Worm (Caenorhabditis elegans): Measurements from ENCODE around the gene Y48D7A.1.

Y48D7A.1 gene

DNA sequence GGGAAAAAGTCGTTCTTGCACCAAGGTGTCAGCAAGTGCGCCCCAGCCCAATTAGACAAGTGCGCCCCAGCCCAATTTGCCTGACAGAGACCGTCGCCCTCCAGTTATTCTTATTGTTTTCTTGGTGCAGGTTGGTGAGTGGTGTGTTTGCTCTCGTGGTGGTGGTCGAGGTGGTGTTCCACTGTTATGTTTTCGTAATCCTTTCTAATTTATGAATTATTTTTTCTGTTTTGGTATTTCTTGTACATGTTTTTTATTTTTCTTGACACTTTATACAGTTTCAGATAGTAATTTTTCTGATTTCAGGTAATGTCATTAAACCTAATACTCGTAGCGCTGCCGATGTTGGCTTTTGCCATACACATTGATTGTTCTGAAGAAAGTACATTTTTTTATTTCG is at the start of gene Y48D7A.1:
Y48D7A.1 (plus strand) TSS at position 301 of the 400 bp plus-strand sequence.
- TF ChIP-seq hmbx-1 (tag; optimal IDR thresholded peaks at IDR 0.05) (no peak), pes-1 (GFP tag; IDR thresholded peaks at IDR 0.05) (no peak), F13C5.2 (tag; optimal IDR thresholded peaks at IDR 0.05) (no peak), tbx-11 (GFP tag; IDR thresholded peaks at IDR 0.05) (no peak), ama-1 (optimal IDR thresholded peaks at IDR 0.05) (no peak), tbx-37 (GFP tag; conservative IDR thresholded peaks at IDR 0.05) (no peak; the same call in 1 of the 2 replicates), hnd-1 (tag; optimal IDR thresholded peaks at IDR 0.05) (no peak), ceh-13 (GFP tag; optimal IDR thresholded peaks at IDR 0.05) (no peak), ceh-36 (tag; optimal IDR thresholded peaks at IDR 0.05) (no peak), tra-4 (tag; optimal IDR thresholded peaks at IDR 0.05) (no peak), B0310.2 (tag; optimal IDR thresholded peaks at IDR 0.05) (no peak), ets-7 (tag; optimal IDR thresholded peaks at IDR 0.05) (no peak), aly-1 (tag; optimal IDR thresholded peaks at IDR 0.05) (no peak), sea-1 (GFP tag; conservative IDR thresholded peaks at IDR 0.05) (no peak), flt-1 (GFP tag; IDR thresholded peaks at IDR 0.05) (no peak)

ce11 chrX:2960703-2961102 is 48.6 kb upstream of the Y48D7A.1 start:
- TF ChIP-seq hmbx-1 (tag; optimal IDR thresholded peaks at IDR 0.05) (no peak), F13C5.2 (tag; optimal IDR thresholded peaks at IDR 0.05) (no peak), ceh-13 (GFP tag; optimal IDR thresholded peaks at IDR 0.05) (no peak), hnd-1 (tag; optimal IDR thresholded peaks at IDR 0.05) (no peak), sea-1 (GFP tag; conservative IDR thresholded peaks at IDR 0.05) (no peak), aly-1 (tag; optimal IDR thresholded peaks at IDR 0.05) (no peak)

ce11 chrX:2966252-2966651 is 43.0 kb upstream of the Y48D7A.1 start:
- TF ChIP-seq ama-1 (optimal IDR thresholded peaks at IDR 0.05) (no peak), flt-1 (GFP tag; IDR thresholded peaks at IDR 0.05) (no peak), aly-1 (tag; optimal IDR thresholded peaks at IDR 0.05) (no peak), ceh-13 (GFP tag; optimal IDR thresholded peaks at IDR 0.05) (no peak), ets-7 (tag; optimal IDR thresholded peaks at IDR 0.05) (no peak), hnd-1 (tag; optimal IDR thresholded peaks at IDR 0.05) (no peak), hmbx-1 (tag; optimal IDR thresholded peaks at IDR 0.05) (no peak), tra-4 (tag; optimal IDR thresholded peaks at IDR 0.05) (no peak), F13C5.2 (tag; optimal IDR thresholded peaks at IDR 0.05) (no peak), hmg-4 (GFP tag; optimal IDR thresholded peaks at IDR 0.05) (no peak), tbx-11 (GFP tag; IDR thresholded peaks at IDR 0.05) (no peak), B0310.2 (tag; optimal IDR thresholded peaks at IDR 0.05) (no peak), pes-1 (GFP tag; IDR thresholded peaks at IDR 0.05) (no peak), sea-1 (GFP tag; conservative IDR thresholded peaks at IDR 0.05) (no peak), tbx-37 (GFP tag; conservative IDR thresholded peaks at IDR 0.05) (no peak), ceh-36 (tag; optimal IDR thresholded peaks at IDR 0.05) (no peak)

ce11 chrX:2969447-2969989 is 39.8 kb upstream of the Y48D7A.1 start:
- TF ChIP-seq aly-1 (tag; optimal IDR thresholded peaks at IDR 0.05) (no peak), flt-1 (GFP tag; IDR thresholded peaks at IDR 0.05) (no peak), ceh-36 (tag; optimal IDR thresholded peaks at IDR 0.05) (no peak), hmg-4 (GFP tag; optimal IDR thresholded peaks at IDR 0.05) (no peak), scrt-1 (GFP tag; IDR thresholded peaks at IDR 0.05) (no peak), pes-1 (GFP tag; IDR thresholded peaks at IDR 0.05) (no peak), hmbx-1 (tag; optimal IDR thresholded peaks at IDR 0.05) (no peak), sea-1 (GFP tag; conservative IDR thresholded peaks at IDR 0.05) (no peak), tra-4 (tag; optimal IDR thresholded peaks at IDR 0.05) (no peak), ceh-13 (GFP tag; optimal IDR thresholded peaks at IDR 0.05) (no peak), tbx-11 (GFP tag; IDR thresholded peaks at IDR 0.05) (no peak), F13C5.2 (tag; optimal IDR thresholded peaks at IDR 0.05) (no peak), hnd-1 (tag; optimal IDR thresholded peaks at IDR 0.05) (no peak), ama-1 (optimal IDR thresholded peaks at IDR 0.05) (no peak), B0310.2 (tag; optimal IDR thresholded peaks at IDR 0.05) (no peak), tbx-37 (GFP tag; conservative IDR thresholded peaks at IDR 0.05) (no peak), ets-7 (tag; optimal IDR thresholded peaks at IDR 0.05) (no peak)

DNA sequence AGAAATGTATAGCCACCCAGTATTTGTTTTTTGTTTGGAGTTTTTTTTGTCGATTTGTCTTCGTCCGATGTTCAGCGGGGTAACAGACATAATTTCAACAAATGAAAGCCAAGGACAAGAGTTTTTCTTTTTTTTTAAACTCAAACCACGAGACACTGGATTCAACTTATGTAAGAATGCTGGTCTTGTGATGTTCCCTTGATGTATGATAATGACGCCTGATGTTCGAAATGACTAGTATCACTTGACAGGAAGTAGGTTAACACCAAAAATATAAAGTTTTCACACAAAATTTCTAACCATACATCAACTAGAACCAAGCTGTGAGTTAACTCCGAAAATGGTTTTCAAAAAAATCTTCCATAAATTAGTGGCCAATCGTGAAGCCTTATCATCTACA is 39.1 kb upstream of the Y48D7A.1 start:
- no peak for TF ChIP-seq pes-1 (GFP tag; IDR thresholded peaks at IDR 0.05)
- TF ChIP-seq aly-1 (tag; optimal IDR thresholded peaks at IDR 0.05) = no peak
- no peak for TF ChIP-seq B0310.2 (tag; optimal IDR thresholded peaks at IDR 0.05)
- no peak for TF ChIP-seq tbx-11 (GFP tag; IDR thresholded peaks at IDR 0.05)
- TF ChIP-seq ets-7 (tag; optimal IDR thresholded peaks at IDR 0.05) = no peak
- no peak for TF ChIP-seq ceh-36 (tag; optimal IDR thresholded peaks at IDR 0.05)
- TF ChIP-seq ceh-13 (GFP tag; optimal IDR thresholded peaks at IDR 0.05) = no peak
- TF ChIP-seq hnd-1 (tag; optimal IDR thresholded peaks at IDR 0.05) = no peak
- TF ChIP-seq flt-1 (GFP tag; IDR thresholded peaks at IDR 0.05) = no peak
- TF ChIP-seq tra-4 (tag; optimal IDR thresholded peaks at IDR 0.05) = no peak
- no peak for TF ChIP-seq tbx-37 (GFP tag; conservative IDR thresholded peaks at IDR 0.05)
- TF ChIP-seq hmbx-1 (tag; optimal IDR thresholded peaks at IDR 0.05) = no peak
- no peak for TF ChIP-seq F13C5.2 (tag; optimal IDR thresholded peaks at IDR 0.05)
- no peak for TF ChIP-seq sea-1 (GFP tag; conservative IDR thresholded peaks at IDR 0.05)
- no peak for TF ChIP-seq hmg-4 (GFP tag; optimal IDR thresholded peaks at IDR 0.05)
- no peak for TF ChIP-seq ama-1 (optimal IDR thresholded peaks at IDR 0.05)
- TF ChIP-seq scrt-1 (GFP tag; IDR thresholded peaks at IDR 0.05) = no peak

DNA sequence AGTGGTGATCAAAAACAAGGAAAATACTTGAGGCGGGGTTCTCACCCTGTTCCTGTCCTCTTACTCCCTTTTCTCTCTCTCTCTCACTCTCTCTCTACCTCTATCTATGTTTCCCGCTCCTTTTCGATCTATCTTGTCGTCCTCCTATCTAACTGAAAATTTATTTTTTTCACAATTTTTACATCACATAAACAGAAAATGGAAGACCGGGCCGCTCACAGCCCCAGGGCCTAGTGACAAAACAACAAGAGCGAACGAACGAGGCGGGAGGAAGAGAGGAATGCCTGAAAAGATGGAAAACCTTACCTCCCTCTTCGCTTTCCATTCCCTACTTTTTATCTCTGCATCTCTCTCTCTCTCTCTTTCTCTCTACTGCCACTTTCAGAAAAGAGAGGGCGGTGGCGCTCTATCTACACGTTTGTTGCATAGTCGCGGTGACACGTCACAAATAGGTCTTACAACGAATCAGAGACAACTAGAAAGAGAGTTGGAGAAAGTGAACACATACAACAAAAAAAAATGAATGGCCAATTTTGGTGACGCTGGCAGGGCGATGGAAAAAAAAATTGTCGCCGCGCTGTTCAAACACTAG is 38.4 kb upstream of the Y48D7A.1 start:
- TF ChIP-seq hmbx-1 (tag; optimal IDR thresholded peaks at IDR 0.05) (no peak), tbx-37 (GFP tag; conservative IDR thresholded peaks at IDR 0.05) (no peak), ama-1 (optimal IDR thresholded peaks at IDR 0.05) (no peak), sea-1 (GFP tag; conservative IDR thresholded peaks at IDR 0.05) (no peak), pes-1 (GFP tag; IDR thresholded peaks at IDR 0.05) (no peak), ets-7 (tag; optimal IDR thresholded peaks at IDR 0.05) (no peak), aly-1 (tag; optimal IDR thresholded peaks at IDR 0.05) (no peak)

DNA sequence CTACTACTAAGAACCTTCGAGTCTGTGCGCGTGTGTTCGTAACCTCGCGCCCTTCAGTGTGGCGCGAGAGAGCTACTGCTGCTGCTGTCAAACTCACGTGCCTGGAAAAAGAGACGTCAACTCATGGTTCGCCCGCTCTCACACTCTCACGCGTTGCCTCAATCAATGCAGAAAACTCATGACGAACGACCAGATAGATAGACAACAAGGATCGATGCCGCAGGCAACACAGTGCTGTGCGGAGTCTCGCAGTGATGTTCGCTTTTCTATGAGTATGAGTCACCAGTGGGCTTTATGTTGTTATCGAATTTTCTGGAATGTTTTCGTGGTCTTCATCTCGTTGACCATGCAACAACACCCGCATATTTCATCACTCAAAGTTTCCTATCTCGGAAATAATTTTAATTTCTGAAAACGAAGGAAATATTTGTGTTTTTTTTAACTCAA is 37.7 kb upstream of the Y48D7A.1 start:
- TF ChIP-seq tbx-37 (GFP tag; conservative IDR thresholded peaks at IDR 0.05) (no peak), ama-1 (optimal IDR thresholded peaks at IDR 0.05) (no peak), tra-4 (tag; optimal IDR thresholded peaks at IDR 0.05) (no peak), pes-1 (GFP tag; IDR thresholded peaks at IDR 0.05) (no peak), sea-1 (GFP tag; conservative IDR thresholded peaks at IDR 0.05) (no peak), ceh-13 (GFP tag; optimal IDR thresholded peaks at IDR 0.05) (no peak), scrt-1 (GFP tag; IDR thresholded peaks at IDR 0.05) (no peak)

Data from whole organism, early embryonic.